Worm (Caenorhabditis elegans): ENCODE data around the gene C50E3.5.

ce11 chrV:7538018-7538417, 49.8 kb upstream of the C50E3.5 start, which contains the start of gene C54F6.12:
- TF ChIP-seq blmp-1 (tag; optimal IDR thresholded peaks at IDR 0.05) = no peak
- TF ChIP-seq nhr-237 (tag; optimal IDR thresholded peaks at IDR 0.05) = no peak
- no peak for TF ChIP-seq tbx-8 (GFP tag; optimal IDR thresholded peaks at IDR 0.05)
- no peak for TF ChIP-seq unc-39 (tag; optimal IDR thresholded peaks at IDR 0.05)
- no peak for TF ChIP-seq ceh-39 (tag; optimal IDR thresholded peaks at IDR 0.05)
- TF ChIP-seq snpc-4 (tag; optimal IDR thresholded peaks at IDR 0.05) = no peak
- TF ChIP-seq nhr-28 (tag; optimal IDR thresholded peaks at IDR 0.05) = no peak

Measured in whole organism, mixed stage, embryonic.